Worm (Caenorhabditis elegans) whole organism, L4/young adult: Measurements from ENCODE around the gene M7.7.

ENCODE experiments used
- W03F9.2 ChIP-seq: fragments of 150-350 bp; optimal IDR thresholded peaks from 2 replicates; lab custom pipeline; 2014; ENCODE audit warnings: missing biosample characterization, missing genetic modification characterization
- him-1 ChIP-seq: sonication (generic microtip); optimal IDR thresholded peaks from 2 replicates; lab custom pipeline; 2016; ENCODE audit warnings: missing genotype, missing genetic modification reagents, missing genetic modification characterization, missing compliant biosample characterization

ce11 chrIV:11051963-11052362, 37.7 kb upstream of the M7.7 start:
- TF ChIP-seq him-1 (tag; lab: Kevin White, UChicago) (no peak), W03F9.2 (no peak)
